Worm (Caenorhabditis elegans) whole organism, early embryonic: ENCODE measurements around the gene K01D12.10.

Source experiments
- B0310.2 ChIP-seq: sonication (generic microtip); optimal IDR thresholded peaks from 2 replicates; lab custom pipeline; 2016; ENCODE audit warnings: mild to moderate bottlenecking, missing genetic modification characterization, missing compliant biosample characterization
- F13C5.2 ChIP-seq: sonication (generic microtip); optimal IDR thresholded peaks from 2 replicates; lab custom pipeline; 2017; ENCODE audit warnings: mild to moderate bottlenecking, missing genetic modification characterization, inconsistent platforms, missing compliant biosample characterization
- aly-1 ChIP-seq: sonication (generic microtip); optimal IDR thresholded peaks from 2 replicates; lab custom pipeline; 2016; ENCODE audit warnings: missing genetic modification characterization, missing compliant biosample characterization
- ama-1 ChIP-seq: fragments of 150-350 bp; optimal IDR thresholded peaks from 2 replicates; lab custom pipeline; 2014
- ceh-13 ChIP-seq: fragments of 200-800 bp; sonication (Bioruptor generic); optimal IDR thresholded peaks from 2 replicates; lab custom pipeline; 2018; ENCODE audit warnings: mild to moderate bottlenecking, missing genetic modification characterization, missing compliant biosample characterization
- ceh-36 ChIP-seq: sonication (generic microtip); optimal IDR thresholded peaks from 2 replicates; lab custom pipeline; 2016; ENCODE audit warnings: missing genetic modification characterization, inconsistent platforms, missing compliant biosample characterization
- ets-7 ChIP-seq: sonication (generic microtip); optimal IDR thresholded peaks from 2 replicates; lab custom pipeline; 2016; ENCODE audit warnings: missing genotype, missing genetic modification characterization, missing compliant biosample characterization
- flt-1 ChIP-seq: fragments of 200-800 bp; sonication (Bioruptor generic); IDR thresholded peaks from 2 replicates; pipeline ENCODE4 v1.3.6; 2022; ENCODE audit warnings: missing genetic modification characterization, missing compliant biosample characterization
- hmbx-1 ChIP-seq: sonication (generic microtip); optimal IDR thresholded peaks from 2 replicates; lab custom pipeline; 2016; ENCODE audit warnings: mild to moderate bottlenecking, missing genetic modification characterization, missing compliant biosample characterization
- hmg-4 ChIP-seq: fragments of 200-800 bp; sonication (Bioruptor generic); optimal IDR thresholded peaks from 2 replicates; lab custom pipeline; 2018; ENCODE audit warnings: mild to moderate bottlenecking, missing genetic modification characterization, missing compliant biosample characterization
- hnd-1 ChIP-seq: sonication (generic microtip); optimal IDR thresholded peaks from 2 replicates; lab custom pipeline; 2016; ENCODE audit warnings: missing genetic modification characterization, missing compliant biosample characterization
- pes-1 ChIP-seq: fragments of 200-800 bp; sonication (Bioruptor generic); IDR thresholded peaks from 2 replicates; pipeline ENCODE4 v1.3.6; 2022; ENCODE audit warnings: missing genetic modification reagents, missing genetic modification characterization, missing compliant biosample characterization
- scrt-1 ChIP-seq: fragments of 200-800 bp; sonication (Bioruptor generic); IDR thresholded peaks from 2 replicates; pipeline ENCODE4 v1.3.6; 2022; ENCODE audit warnings: missing genetic modification characterization, missing compliant biosample characterization
- sea-1 ChIP-seq: fragments of 200-800 bp; sonication (Bioruptor generic); conservative IDR thresholded peaks from 2 replicates; pipeline ENCODE4 v1.3.6; 2022; ENCODE audit warnings: missing genetic modification characterization, missing compliant biosample characterization
- tbx-11 ChIP-seq: fragments of 200-800 bp; sonication (Bioruptor generic); IDR thresholded peaks from 2 replicates; pipeline ENCODE4 v1.3.6; 2022; ENCODE audit warnings: missing genetic modification characterization, missing compliant biosample characterization
- tbx-37 ChIP-seq: fragments of 200-800 bp; sonication (Bioruptor generic); conservative IDR thresholded peaks from 2 replicates; pipeline ENCODE4 v1.3.6; 2022; ENCODE audit warnings: missing genetic modification reagents, missing genetic modification characterization, missing compliant biosample characterization
- tra-4 ChIP-seq: sonication (generic microtip); optimal IDR thresholded peaks from 2 replicates; lab custom pipeline; 2017; ENCODE audit warnings: missing genetic modification characterization, missing compliant biosample characterization

K01D12.10 gene

ce11 chrV:12408525-12408924, 2.5 kb downstream of the K01D12.10 start, which contains the start of gene cdr-4:
cdr-4 (minus strand) TSS chrV:12408625.
- TF ChIP-seq ceh-13 (GFP tag; lab: Kevin White, UChicago), result no peak
- no peak for TF ChIP-seq tbx-37 (GFP tag; lab: Robert Waterston, UW)
- TF ChIP-seq B0310.2 (tag; lab: Kevin White, UChicago), result no peak
- TF ChIP-seq tra-4, result no peak
- TF ChIP-seq flt-1 (GFP tag; lab: Robert Waterston, UW), result no peak
- no peak for TF ChIP-seq scrt-1
- TF ChIP-seq F13C5.2 (tag; lab: Kevin White, UChicago), result no peak
- TF ChIP-seq hmbx-1, result no peak
- TF ChIP-seq sea-1, result no peak

- no peak for TF ChIP-seq hnd-1
- TF ChIP-seq pes-1 (GFP tag; lab: Robert Waterston, UW), result no peak
- TF ChIP-seq tra-4, result no peak
- no peak for TF ChIP-seq ceh-13 (GFP tag; lab: Kevin White, UChicago)
- TF ChIP-seq hmbx-1, result no peak
- TF ChIP-seq flt-1 (GFP tag; lab: Robert Waterston, UW), result no peak
- no peak for TF ChIP-seq B0310.2 (tag; lab: Kevin White, UChicago)
- TF ChIP-seq tbx-11 (GFP tag; lab: Robert Waterston, UW), result no peak
- TF ChIP-seq aly-1 (tag; lab: Kevin White, UChicago), result no peak
- TF ChIP-seq sea-1, result no peak
- TF ChIP-seq hmg-4 (GFP tag; lab: Kevin White, UChicago), result no peak
- TF ChIP-seq ama-1 (lab: Kevin White, UChicago), result no peak
- TF ChIP-seq ceh-36 (tag; lab: Kevin White, UChicago), result no peak
- no peak for TF ChIP-seq scrt-1
- no peak for TF ChIP-seq ets-7 (tag; lab: Kevin White, UChicago)
These were observed 3.0 kb downstream of the K01D12.10 start for ce11 chrV:12408996-12409395.

- TF ChIP-seq hmbx-1 (no peak), ceh-36 (tag; lab: Kevin White, UChicago) (no peak), sea-1 (no peak), B0310.2 (tag; lab: Kevin White, UChicago) (no peak), hmg-4 (GFP tag; lab: Kevin White, UChicago) (no peak), tbx-11 (GFP tag; lab: Robert Waterston, UW) (no peak), tbx-37 (GFP tag; lab: Robert Waterston, UW) (no peak), flt-1 (GFP tag; lab: Robert Waterston, UW) (no peak), ceh-13 (GFP tag; lab: Kevin White, UChicago) (no peak), ets-7 (tag; lab: Kevin White, UChicago) (no peak), scrt-1 (no peak)
These were observed 4.5 kb downstream of the K01D12.10 start, which contains the start of gene hrg-2 for ce11 chrV:12410416-12411001. hrg-2 (minus strand) TSS chrV:12410513.

ce11 chrV:12411909-12412308, 5.9 kb downstream of the K01D12.10 start, which contains the start of gene cdr-7:
cdr-7 (minus strand) TSS chrV:12412113.
- TF ChIP-seq hmg-4 (GFP tag; lab: Kevin White, UChicago) (no peak), scrt-1 (no peak), tbx-37 (GFP tag; lab: Robert Waterston, UW) (no peak), tra-4 (no peak), B0310.2 (tag; lab: Kevin White, UChicago) (no peak), ceh-13 (GFP tag; lab: Kevin White, UChicago) (no peak), ama-1 (lab: Kevin White, UChicago) (no peak), aly-1 (tag; lab: Kevin White, UChicago) (no peak), hmbx-1 (no peak), sea-1 (no peak), hnd-1 (no peak), ceh-36 (tag; lab: Kevin White, UChicago) (no peak), pes-1 (GFP tag; lab: Robert Waterston, UW) (no peak), tbx-11 (GFP tag; lab: Robert Waterston, UW) (no peak), F13C5.2 (tag; lab: Kevin White, UChicago) (no peak), ets-7 (tag; lab: Kevin White, UChicago) (no peak), flt-1 (GFP tag; lab: Robert Waterston, UW) (no peak)

- TF ChIP-seq ets-7 (tag; lab: Kevin White, UChicago), result no peak
- no peak for TF ChIP-seq hnd-1
- no peak for TF ChIP-seq ceh-13 (GFP tag; lab: Kevin White, UChicago)
- TF ChIP-seq pes-1 (GFP tag; lab: Robert Waterston, UW), result no peak
These were observed 6.3 kb downstream of the K01D12.10 start for ce11 chrV:12412321-12412720.

- TF ChIP-seq pes-1 (GFP tag; lab: Robert Waterston, UW) (no peak), flt-1 (GFP tag; lab: Robert Waterston, UW) (no peak), ama-1 (lab: Kevin White, UChicago) (no peak)
These were observed 7.7 kb downstream of the K01D12.10 start, which contains the start of gene cdr-6 for ce11 chrV:12413651-12414114. cdr-6 (minus strand) TSS chrV:12413701.

ce11 chrV:12414362-12414761, 8.3 kb downstream of the K01D12.10 start:
- TF ChIP-seq ama-1 (lab: Kevin White, UChicago), result no peak
- TF ChIP-seq ets-7 (tag; lab: Kevin White, UChicago), result no peak
- TF ChIP-seq hmbx-1, result no peak
- no peak for TF ChIP-seq tbx-37 (GFP tag; lab: Robert Waterston, UW)
- no peak for TF ChIP-seq F13C5.2 (tag; lab: Kevin White, UChicago)
- no peak for TF ChIP-seq ceh-13 (GFP tag; lab: Kevin White, UChicago)
- TF ChIP-seq tra-4, result no peak
- no peak for TF ChIP-seq scrt-1
- TF ChIP-seq tbx-11 (GFP tag; lab: Robert Waterston, UW), result no peak
- no peak for TF ChIP-seq hmg-4 (GFP tag; lab: Kevin White, UChicago)
- TF ChIP-seq pes-1 (GFP tag; lab: Robert Waterston, UW), result no peak
- no peak for TF ChIP-seq sea-1
- no peak for TF ChIP-seq flt-1 (GFP tag; lab: Robert Waterston, UW)
- no peak for TF ChIP-seq aly-1 (tag; lab: Kevin White, UChicago)
- TF ChIP-seq ceh-36 (tag; lab: Kevin White, UChicago), result no peak
- TF ChIP-seq B0310.2 (tag; lab: Kevin White, UChicago), result no peak
- TF ChIP-seq hnd-1, result no peak
